Worm (Caenorhabditis elegans): Measurements from ENCODE around the gene chil-19.

ce11 chrII:9481427-9481826, 27.2 kb upstream of the chil-19 start:
- TF ChIP-seq dve-1 (tag; optimal IDR thresholded peaks at IDR 0.05) (no peak), ceh-31 (tag; optimal IDR thresholded peaks at IDR 0.05) (no peak), odd-2 (tag; optimal IDR thresholded peaks at IDR 0.05) (no peak), ama-1 (optimal IDR thresholded peaks at IDR 0.05) (no peak), nhr-11 (tag; optimal IDR thresholded peaks at IDR 0.05) (no peak), tbx-2 (tag; optimal IDR thresholded peaks at IDR 0.05) (no peak), dmd-4 (tag; optimal IDR thresholded peaks at IDR 0.05; ENCODE audit: borderline replicate concordance) (no peak), gmeb-2 (tag; optimal IDR thresholded peaks at IDR 0.05) (no peak), nhr-232 (tag; optimal IDR thresholded peaks at IDR 0.05) (no peak), rnt-1 (tag; optimal IDR thresholded peaks at IDR 0.05) (no peak), unc-86 (tag; optimal IDR thresholded peaks at IDR 0.05) (no peak)

Measured in whole organism, late embryonic.